Worm (Caenorhabditis elegans) whole organism, late embryonic: ENCODE results near the gene abi-1.

Experiments
- C38D4.7 ChIP-seq: fragments of 200-800 bp; sonication (Bioruptor generic); optimal IDR thresholded peaks from 2 replicates; lab custom pipeline; 2018; ENCODE audit warnings: mild to moderate bottlenecking, missing genetic modification characterization, moderate library complexity, missing compliant biosample characterization
- ceh-31 ChIP-seq: sonication (generic microtip); optimal IDR thresholded peaks from 2 replicates; lab custom pipeline; 2016; ENCODE audit warnings: missing genetic modification characterization, missing compliant biosample characterization
- che-1 ChIP-seq: sonication (generic microtip); optimal IDR thresholded peaks from 2 replicates; lab custom pipeline; 2016; ENCODE audit warnings: mild to moderate bottlenecking, missing genetic modification characterization, missing compliant biosample characterization
- dmd-4 ChIP-seq: sonication (generic microtip); optimal IDR thresholded peaks from 2 replicates; lab custom pipeline; 2016; ENCODE audit warnings: borderline replicate concordance, missing genetic modification characterization, missing compliant biosample characterization
- nhr-11 ChIP-seq: fragments of 150-350 bp; optimal IDR thresholded peaks from 2 replicates; lab custom pipeline; 2014; ENCODE audit warnings: missing biosample characterization, missing genetic modification characterization
- pqm-1 ChIP-seq: sonication (generic microtip); optimal IDR thresholded peaks from 2 replicates; lab custom pipeline; 2016; ENCODE audit warnings: missing genetic modification characterization, missing compliant biosample characterization
- sox-4 ChIP-seq: sonication (generic microtip); optimal IDR thresholded peaks from 2 replicates; lab custom pipeline; 2017; ENCODE audit warnings: mild to moderate bottlenecking, missing genetic modification characterization, inconsistent platforms, missing compliant biosample characterization
- ttx-3 ChIP-seq: sonication (generic microtip); optimal IDR thresholded peaks from 2 replicates; lab custom pipeline; 2016; ENCODE audit warnings: missing genetic modification reagents, missing genetic modification characterization, missing compliant biosample characterization

DNA sequence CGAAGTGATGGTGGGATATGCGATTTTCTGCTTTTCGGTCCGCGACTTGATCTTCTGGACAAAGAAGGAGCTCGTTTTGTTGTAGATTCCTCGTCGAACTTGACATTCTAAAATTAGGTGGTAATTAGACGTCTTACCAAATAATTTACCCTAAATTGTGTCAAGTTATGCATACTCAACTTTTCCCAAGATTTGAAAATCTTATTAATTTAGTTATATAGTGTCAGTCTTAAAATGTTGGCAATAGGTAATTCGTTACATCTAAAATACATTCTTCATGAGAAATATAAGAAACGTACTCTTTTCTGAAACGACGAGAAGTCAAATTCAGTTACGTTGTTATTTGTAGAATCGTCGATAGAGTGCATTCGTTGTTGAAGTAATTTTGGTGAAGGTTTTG is 15.0 kb upstream of the abi-1 start:
- TF ChIP-seq pqm-1 (no peak), dmd-4 (tag; lab: Kevin White, UChicago) (no peak), ttx-3 (tag; lab: Kevin White, UChicago) (no peak), sox-4 (tag; lab: Kevin White, UChicago) (no peak), nhr-11 (no peak), C38D4.7 (no peak), ceh-31 (tag; lab: Kevin White, UChicago) (no peak), che-1 (tag; lab: Kevin White, UChicago) (no peak)
